Fruit fly (Drosophila melanogaster) whole organism, wandering third instar larva: Measurements from ENCODE around the gene eIF4A.
A peak's percentile ranks its signal among the peaks of the same experiment; 100 is the strongest.

ENCODE experiments used
- Abd-B ChIP-seq: fragments of >200 bp; optimal IDR thresholded peaks from 2 replicates; lab custom pipeline; 2017; ENCODE audit warnings: missing biosample characterization, missing genetic modification characterization
- CG32264 ChIP-seq: fragments of 200-800 bp; sonication (Bioruptor generic); optimal IDR thresholded peaks from 2 replicates; lab custom pipeline; 2016; ENCODE audit warnings: missing biosample characterization, missing genetic modification characterization
- CG9705 ChIP-seq: fragments of 200-800 bp; sonication (Bioruptor generic); optimal IDR thresholded peaks from 2 replicates; lab custom pipeline; 2018; ENCODE audit warnings: missing biosample characterization, mild to moderate bottlenecking, missing genetic modification characterization
- CrebA ChIP-seq: fragments of 200-800 bp; sonication (Bioruptor generic); optimal IDR thresholded peaks from 2 replicates; lab custom pipeline; 2016; ENCODE audit warnings: missing biosample characterization, mild to moderate bottlenecking, missing genetic modification characterization, borderline replicate concordance
- Dfd ChIP-seq: fragments of >200 bp; optimal IDR thresholded peaks from 2 replicates; lab custom pipeline; 2017; ENCODE audit warnings: missing biosample characterization, missing genetic modification characterization
- Dif ChIP-seq: fragments of 200-275, 200-300 bp; sonication (Bioruptor generic); optimal IDR thresholded peaks from 2 replicates; lab custom pipeline; 2018; ENCODE audit warnings: missing biosample characterization, missing genetic modification characterization; ENCODE audit not compliant: partially characterized antibody
- GATAd ChIP-seq: sonication (Bioruptor generic); optimal IDR thresholded peaks from 2 replicates; lab custom pipeline; 2016; ENCODE audit warnings: missing biosample characterization, missing genetic modification characterization
- HLH106 ChIP-seq: fragments of 200-800 bp; optimal IDR thresholded peaks from 3 replicates; lab custom pipeline; 2019; ENCODE audit warnings: missing biosample characterization, mild to moderate bottlenecking, missing genetic modification characterization, moderate library complexity
- Hnf4 ChIP-seq: fragments of 200-800 bp; sonication (Bioruptor generic); optimal IDR thresholded peaks from 2 replicates; lab custom pipeline; 2016; ENCODE audit warnings: missing biosample characterization, mild to moderate bottlenecking, missing genetic modification characterization
- Hr78 ChIP-seq: fragments of >200 bp; optimal IDR thresholded peaks from 2 replicates; lab custom pipeline; 2017; ENCODE audit warnings: missing biosample characterization, missing genetic modification characterization
- Hr83 ChIP-seq: fragments of 200-300 bp; sonication (Bioruptor generic); optimal IDR thresholded peaks from 2 replicates; lab custom pipeline; 2016; ENCODE audit warnings: missing biosample characterization, mild to moderate bottlenecking, missing genetic modification characterization, moderate library complexity; ENCODE audit not compliant: poor library complexity, severe bottlenecking
- Jra ChIP-seq: sonication (Bioruptor generic); optimal IDR thresholded peaks from 2 replicates; lab custom pipeline; 2016; ENCODE audit warnings: missing biosample characterization, missing genetic modification characterization
- Mio ChIP-seq: sonication (Bioruptor generic); optimal IDR thresholded peaks from 2 replicates; lab custom pipeline; 2016; ENCODE audit warnings: missing biosample characterization, missing genetic modification characterization
- Myc ChIP-seq: fragments of >200 bp; optimal IDR thresholded peaks from 2 replicates; lab custom pipeline; 2017
- N ChIP-seq: fragments of >200 bp; optimal IDR thresholded peaks from 2 replicates; lab custom pipeline; 2018; ENCODE audit warnings: missing biosample characterization, missing external identifiers, missing genetic modification characterization
- OdsH ChIP-seq: fragments of 200-800 bp; sonication (Bioruptor generic); optimal IDR thresholded peaks from 2 replicates; lab custom pipeline; 2016; ENCODE audit warnings: missing biosample characterization, mild to moderate bottlenecking, missing genetic modification characterization
- Rel ChIP-seq, 2 experiments: fragments of 200-800 bp; sonication (Bioruptor generic) in 1 of 2; optimal IDR thresholded peaks; 2 replicates in 1 of 2; 3 replicates in 1 of 2; lab custom pipeline; 2016 to 2019; ENCODE audit warnings: mild to moderate bottlenecking in 2 of 2, missing biosample characterization in 2 of 2, missing genetic modification characterization in 2 of 2, moderate library complexity in 1 of 2
- Sp1 ChIP-seq: fragments of 200-800 bp; sonication (Bioruptor generic); optimal IDR thresholded peaks from 3 replicates; lab custom pipeline; 2019; ENCODE audit warnings: missing biosample characterization, mild to moderate bottlenecking, missing genetic modification characterization, moderate library complexity
- Vsx2 ChIP-seq: fragments of 200-300, 225-300 bp; sonication (Bioruptor generic); optimal IDR thresholded peaks from 2 replicates; lab custom pipeline; 2018; ENCODE audit warnings: missing biosample characterization, missing genetic modification characterization; ENCODE audit not compliant: partially characterized antibody
- br ChIP-seq: fragments of 200-800 bp; sonication (Bioruptor generic); optimal IDR thresholded peaks from 2 replicates; lab custom pipeline; 2016; ENCODE audit warnings: missing biosample characterization, missing genetic modification characterization
- brk ChIP-seq: fragments of 200-800 bp; sonication (Bioruptor generic); optimal IDR thresholded peaks from 2 replicates; lab custom pipeline; 2016; ENCODE audit warnings: missing biosample characterization, mild to moderate bottlenecking, missing genetic modification characterization
- dl ChIP-seq, 2 experiments: fragments of 175-275, 200-275 bp in 1 of 2; fragments of 200-275 bp in 1 of 2; sonication (Bioruptor generic); optimal IDR thresholded peaks; lab custom pipeline; 2018; ENCODE audit warnings: mild to moderate bottlenecking in 2 of 2, missing biosample characterization in 2 of 2, missing genetic modification characterization in 2 of 2, moderate library complexity in 2 of 2; ENCODE audit not compliant: partially characterized antibody in 2 of 2, insufficient read depth in 1 of 2
- dmrt93B ChIP-seq: fragments of 200-800 bp; sonication (Bioruptor generic); optimal IDR thresholded peaks from 2 replicates; lab custom pipeline; 2018; ENCODE audit warnings: missing biosample characterization, mild to moderate bottlenecking, missing genetic modification characterization
- dsf ChIP-seq: sonication (Bioruptor generic); optimal IDR thresholded peaks from 2 replicates; lab custom pipeline; 2016; ENCODE audit warnings: missing biosample characterization, missing genetic modification characterization, borderline replicate concordance
- ey ChIP-seq: fragments of 200-800 bp; sonication (Bioruptor generic); optimal IDR thresholded peaks from 2 replicates; lab custom pipeline; 2016; ENCODE audit warnings: missing biosample characterization, missing genetic modification characterization
- foxo ChIP-seq, 2 experiments: fragments of 200-800 bp; sonication (Bioruptor generic); optimal IDR thresholded peaks; 2 replicates in 1 of 2; 3 replicates in 1 of 2; lab custom pipeline; 2016 to 2017; ENCODE audit warnings: missing biosample characterization in 2 of 2, missing genetic modification characterization in 2 of 2
- fru ChIP-seq: fragments of 200-800 bp; sonication (Bioruptor generic); optimal IDR thresholded peaks from 3 replicates; lab custom pipeline; 2016; ENCODE audit warnings: missing biosample characterization, mild to moderate bottlenecking, missing genetic modification characterization
- h ChIP-seq: fragments of 200-800 bp; sonication (Bioruptor generic); optimal IDR thresholded peaks from 3 replicates; lab custom pipeline; 2016; ENCODE audit warnings: missing biosample characterization, mild to moderate bottlenecking, missing genetic modification characterization
- jim ChIP-seq: fragments of 175-275, 200-325 bp; sonication (Bioruptor generic); optimal IDR thresholded peaks from 2 replicates; lab custom pipeline; 2016; ENCODE audit warnings: missing biosample characterization, mild to moderate bottlenecking, missing genetic modification characterization
- lola ChIP-seq: fragments of >200 bp; optimal IDR thresholded peaks from 2 replicates; lab custom pipeline; 2017; ENCODE audit warnings: missing biosample characterization, missing genetic modification characterization
- pan ChIP-seq: fragments of >200 bp; optimal IDR thresholded peaks from 2 replicates; lab custom pipeline; 2017
- psq ChIP-seq: fragments of 200-800 bp; sonication (Bioruptor generic); optimal IDR thresholded peaks from 3 replicates; lab custom pipeline; 2017; ENCODE audit warnings: missing biosample characterization, mild to moderate bottlenecking, missing genetic modification characterization, moderate library complexity
- rgr ChIP-seq: fragments of 200-800 bp; sonication (Bioruptor generic); optimal IDR thresholded peaks from 3 replicates; lab custom pipeline; 2016; ENCODE audit warnings: missing biosample characterization, mild to moderate bottlenecking, missing genetic modification characterization
- sage ChIP-seq: fragments of 200-800 bp; sonication (Bioruptor generic); optimal IDR thresholded peaks from 2 replicates; lab custom pipeline; 2016; ENCODE audit warnings: missing biosample characterization, mild to moderate bottlenecking, missing genetic modification characterization
- sv ChIP-seq: fragments of 200-800 bp; sonication (Bioruptor generic); optimal IDR thresholded peaks from 3 replicates; lab custom pipeline; 2016; ENCODE audit warnings: missing biosample characterization, missing genetic modification characterization
- tai ChIP-seq: sonication (Bioruptor generic); optimal IDR thresholded peaks from 2 replicates; lab custom pipeline; 2016; ENCODE audit warnings: missing biosample characterization, missing genetic modification characterization
- usp ChIP-seq: fragments of >200 bp; optimal IDR thresholded peaks from 2 replicates; lab custom pipeline; 2017; ENCODE audit warnings: missing biosample characterization, missing genetic modification characterization
- woc ChIP-seq: sonication (Bioruptor generic); optimal IDR thresholded peaks from 2 replicates; lab custom pipeline; 2016; ENCODE audit warnings: missing biosample characterization, mild to moderate bottlenecking, missing genetic modification characterization

Gene eIF4A

dm6 chr2L:5969559-5969958 lies 12.0 kb upstream of the eIF4A start, which contains the start of gene Ucp4B:
Gene Ucp4B (plus strand): TSS chr2L:5969859.
- TF ChIP-seq ey (no peak), CG9705 (GFP tag; lab: Kevin White, UChicago) (no peak), GATAd (GFP tag; lab: Kevin White, UChicago) (no peak), Hr78 (GFP tag; lab: Kevin White, UChicago) (no peak), CrebA (no peak), usp (GFP tag; lab: Kevin White, UChicago) (no peak), Hr83 (GFP tag; lab: Kevin White, UChicago) (no peak), jim (GFP tag; lab: Kevin White, UChicago) (no peak)

dm6 chr2L:5971093-5971808 lies 10.3 kb upstream of the eIF4A start:
- TF ChIP-seq Rel (GFP tag; optimal IDR thresholded peaks at IDR 0.05; lab: Kevin White, UChicago), result no peak
- peak; percentile 33 for TF ChIP-seq Rel (tag; optimal IDR thresholded peaks at IDR 0.05; lab: Kevin White, UChicago)
- no peak for TF ChIP-seq rgr
- TF ChIP-seq brk, result peak; percentile 51
- peak; percentile 39 for TF ChIP-seq h

dm6 chr2L:5972005-5972404 lies 9.6 kb upstream of the eIF4A start:
- TF ChIP-seq CG9705 (GFP tag; lab: Kevin White, UChicago) (no peak), Vsx2 (GFP tag; lab: Kevin White, UChicago) (no peak), rgr (peak; percentile 68), woc (GFP tag; lab: Kevin White, UChicago) (peak; percentile 62), lola (GFP tag; lab: Kevin White, UChicago) (no peak), usp (GFP tag; lab: Kevin White, UChicago) (no peak), N (no peak), dl (GFP tag; optimal IDR thresholded peaks at IDR 0.05; lab: Kevin White, UChicago; ENCODE audit: insufficient read depth in 1 of 2, partially characterized antibody in 2 of 2) (no peak), Abd-B (GFP tag; lab: Kevin White, UChicago) (no peak), Sp1 (GFP tag; lab: Kevin White, UChicago) (peak; percentile 59), pan (lab: Kevin White, UChicago) (no peak), OdsH (GFP tag; lab: Kevin White, UChicago) (peak; percentile 65), ey (peak; percentile 67), brk (no peak), dmrt93B (peak; percentile 17), Myc (no peak), Hr78 (GFP tag; lab: Kevin White, UChicago) (no peak), foxo (GFP tag; optimal IDR thresholded peaks at IDR 0.05; lab: Kevin White, UChicago) (no peak), h (peak; percentile 80), HLH106 (tag; lab: Kevin White, UChicago) (peak; percentile 60), Hr83 (GFP tag; lab: Kevin White, UChicago) (no peak), Hnf4 (peak; percentile 60), dsf (peak; percentile 31), sv (GFP tag; lab: Kevin White, UChicago) (peak; percentile 9), Dfd (GFP tag; lab: Kevin White, UChicago) (no peak), CrebA (peak; percentile 54), Dif (GFP tag; lab: Kevin White, UChicago) (no peak), fru (peak; percentile 61), tai (GFP tag; lab: Kevin White, UChicago) (no peak), CG32264 (peak; percentile 46), Mio (GFP tag; lab: Kevin White, UChicago) (no peak), Jra (GFP tag; lab: Kevin White, UChicago) (peak; percentile 39), jim (GFP tag; lab: Kevin White, UChicago) (no peak), sage (GFP tag; lab: Kevin White, UChicago) (no peak), GATAd (GFP tag; lab: Kevin White, UChicago) (no peak), psq (GFP tag; lab: Kevin White, UChicago) (peak; percentile 58), br (GFP tag; lab: Kevin White, UChicago) (peak; percentile 73), Rel (GFP tag; optimal IDR thresholded peaks at IDR 0.05; lab: Kevin White, UChicago) (no peak), Rel (tag; optimal IDR thresholded peaks at IDR 0.05; lab: Kevin White, UChicago) (no peak)
- TF ChIP-seq, all 38 proteins: peak for 17
